Worm (Caenorhabditis elegans): Measurements from ENCODE around the gene R05H10.1.

ce11 chrII:14866156-14866555 is 14.5 kb downstream of the R05H10.1 start:
- TF ChIP-seq egl-27 (tag; optimal IDR thresholded peaks at IDR 0.05) (no peak), hmg-1.1 (GFP tag; IDR thresholded peaks at IDR 0.05) (no peak), dpl-1 (GFP tag; optimal IDR thresholded peaks at IDR 0.05) (no peak), pqm-1 (tag; optimal IDR thresholded peaks at IDR 0.05) (no peak), mep-1 (tag; optimal IDR thresholded peaks at IDR 0.05) (no peak), spr-3 (GFP tag; optimal IDR thresholded peaks at IDR 0.05) (no peak), lir-3 (tag; optimal IDR thresholded peaks at IDR 0.05) (no peak), dmd-8 (GFP tag; IDR thresholded peaks at IDR 0.05) (no peak), unc-39 (tag; optimal IDR thresholded peaks at IDR 0.05) (no peak), unc-130 (GFP tag; optimal IDR thresholded peaks at IDR 0.05) (no peak), snpc-4 (tag; optimal IDR thresholded peaks at IDR 0.05) (no peak), snpc-1.2 (GFP tag; IDR thresholded peaks at IDR 0.05) (no peak), ama-1 (optimal IDR thresholded peaks at IDR 0.05) (no peak), lin-13 (GFP tag; optimal IDR thresholded peaks at IDR 0.05) (no peak)
